Worm (Caenorhabditis elegans) whole organism, midembryonic: Measurements from ENCODE around the gene R03H10.5.

ENCODE experiments used
- T22C8.4 ChIP-seq: fragments of 200-800 bp; sonication (Bioruptor generic); IDR thresholded peaks from 2 replicates; pipeline ENCODE4 v1.3.6; 2022; ENCODE audit warnings: missing genetic modification characterization, missing compliant biosample characterization
- flt-1 ChIP-seq: fragments of 200-800 bp; sonication (Bioruptor generic); IDR thresholded peaks from 2 replicates; pipeline ENCODE4 v1.3.6; 2022; ENCODE audit warnings: missing genetic modification characterization, missing compliant biosample characterization
- klf-2 ChIP-seq: fragments of 200-800 bp; sonication (Bioruptor generic); conservative IDR thresholded peaks from 2 replicates; pipeline ENCODE4 v1.3.6; 2022; ENCODE audit warnings: missing genetic modification reagents, missing genetic modification characterization, missing compliant biosample characterization
- ref-1 ChIP-seq: fragments of 200-800 bp; sonication (Bioruptor generic); conservative IDR thresholded peaks from 2 replicates; pipeline ENCODE4 v1.3.6; 2022; ENCODE audit warnings: missing genetic modification reagents, missing genetic modification characterization, missing compliant biosample characterization
- tab-1 ChIP-seq: fragments of 200-800 bp; sonication (Bioruptor generic); IDR thresholded peaks from 2 replicates; pipeline ENCODE4 v1.3.6; 2022; ENCODE audit warnings: missing genetic modification characterization, missing compliant biosample characterization
- ztf-23 ChIP-seq: fragments of 200-800 bp; sonication (Bioruptor generic); IDR thresholded peaks from 2 replicates; pipeline ENCODE4 v1.3.6; 2022; ENCODE audit warnings: missing genetic modification reagents, missing genetic modification characterization, missing compliant biosample characterization
- ztf-29 ChIP-seq: fragments of 200-800 bp; sonication (Bioruptor generic); IDR thresholded peaks from 2 replicates; pipeline ENCODE4 v1.3.6; 2022; ENCODE audit warnings: missing genetic modification reagents, missing genetic modification characterization, missing compliant biosample characterization

- no peak for TF ChIP-seq ztf-29 (GFP tag; lab: Robert Waterston, UW)
- no peak for TF ChIP-seq tab-1 (GFP tag; lab: Robert Waterston, UW)
- TF ChIP-seq ref-1, result no peak
- no peak for TF ChIP-seq ztf-23 (GFP tag; lab: Robert Waterston, UW)
- TF ChIP-seq T22C8.4 (GFP tag; lab: Robert Waterston, UW), result no peak
- no peak for TF ChIP-seq klf-2 (GFP tag; lab: Robert Waterston, UW)
- no peak for TF ChIP-seq flt-1 (GFP tag; lab: Robert Waterston, UW)
Observed at ce11 chrII:4179897-4180296, 9.5 kb upstream of the R03H10.5 start, which contains the start of gene R03H10.1.
